Fruit fly (Drosophila melanogaster) whole organism, embryonic: Measurements from ENCODE around the gene CG31038.

Source experiments
- Ada2b ChIP-seq: fragments of 200-800 bp; sonication (Bioruptor generic); IDR thresholded peaks from 2 replicates; pipeline ENCODE4 v1.3.6; 2022; ENCODE audit warnings: missing biosample characterization, missing genetic modification characterization
- Awh ChIP-seq: fragments of 200-800 bp; sonication (Bioruptor generic); IDR thresholded peaks from 2 replicates; pipeline ENCODE4, ENCODE4 v1.3.6; 2022; ENCODE audit warnings: missing biosample characterization, missing genetic modification characterization
- CG10565 ChIP-seq: fragments of 200-800 bp; sonication (Bioruptor generic); optimal IDR thresholded peaks from 3 replicates; lab custom pipeline; 2016; ENCODE audit warnings: missing biosample characterization, mild to moderate bottlenecking, missing genetic modification characterization
- CG11247 ChIP-seq: fragments of 200-800 bp; sonication (Bioruptor generic); IDR thresholded peaks from 2 replicates; pipeline ENCODE4 v1.3.6; 2022; ENCODE audit warnings: missing biosample characterization, missing genetic modification characterization
- CG12391 ChIP-seq: fragments of 200-800 bp; sonication (Bioruptor generic); optimal IDR thresholded peaks from 3 replicates; lab custom pipeline; 2018; ENCODE audit warnings: missing biosample characterization, mild to moderate bottlenecking, missing genetic modification characterization, moderate library complexity
- CG18262 ChIP-seq: fragments of 200-800 bp; optimal IDR thresholded peaks from 3 replicates; lab custom pipeline; 2019; ENCODE audit warnings: missing biosample characterization, mild to moderate bottlenecking, missing genetic modification characterization, moderate library complexity
- CG18619 ChIP-seq: fragments of 200-800 bp; sonication (Bioruptor generic); optimal IDR thresholded peaks from 3 replicates; lab custom pipeline; 2017; ENCODE audit warnings: missing biosample characterization, mild to moderate bottlenecking, missing genetic modification characterization
- CG30020 ChIP-seq: fragments of 200-800 bp; optimal IDR thresholded peaks from 2 replicates; lab custom pipeline; 2019; ENCODE audit warnings: missing biosample characterization, mild to moderate bottlenecking, missing genetic modification characterization, moderate library complexity
- CG34422 ChIP-seq: fragments of 200-800 bp; sonication (Bioruptor generic); IDR thresholded peaks from 3 replicates; pipeline ENCODE4 v1.3.6; 2022; ENCODE audit warnings: missing biosample characterization, missing genetic modification characterization
- CG4617 ChIP-seq: fragments of 200-800 bp; sonication (Bioruptor generic); optimal IDR thresholded peaks from 3 replicates; lab custom pipeline; 2016; ENCODE audit warnings: missing biosample characterization, missing genetic modification characterization, borderline replicate concordance
- CG4730 ChIP-seq: fragments of 200-800 bp; sonication (Bioruptor generic); IDR thresholded peaks from 2 replicates; pipeline ENCODE4 v1.3.6; 2022; ENCODE audit warnings: missing biosample characterization, missing genetic modification characterization
- CG4854 ChIP-seq: fragments of 200-800 bp; sonication (Bioruptor generic); optimal IDR thresholded peaks from 2 replicates; lab custom pipeline; 2016; ENCODE audit warnings: missing biosample characterization, missing genetic modification characterization, inconsistent platforms
- CG6254 ChIP-seq: fragments of 200-800 bp; sonication (Bioruptor generic); optimal IDR thresholded peaks from 3 replicates; lab custom pipeline; 2017; ENCODE audit warnings: mild to moderate bottlenecking, missing biosample characterization, missing genetic modification reagents, missing genetic modification characterization
- E2f1 ChIP-seq: fragments of 200-800 bp; sonication (Bioruptor generic); IDR thresholded peaks from 2 replicates; pipeline ENCODE4 v1.3.6; 2022; ENCODE audit warnings: missing biosample characterization, missing genetic modification characterization
- HLH3B ChIP-seq: fragments of 200-800 bp; sonication (Bioruptor generic); IDR thresholded peaks from 2 replicates; pipeline ENCODE4 v1.3.6; 2022; ENCODE audit warnings: missing biosample characterization, missing genetic modification characterization
- Hey ChIP-seq: fragments of 200-800 bp; sonication (Bioruptor generic); optimal IDR thresholded peaks from 3 replicates; lab custom pipeline; 2018; ENCODE audit warnings: missing biosample characterization, mild to moderate bottlenecking, missing genetic modification characterization
- Med ChIP-seq: fragments of 200-800 bp; sonication (Bioruptor generic); peaks from one replicate; lab custom pipeline; 2016; ENCODE audit warnings: missing biosample characterization, missing genetic modification characterization, mild to moderate bottlenecking, inconsistent platforms, moderate library complexity
- Mrtf ChIP-seq: fragments of 200-800 bp; sonication (Bioruptor generic); IDR thresholded peaks from 3 replicates; pipeline ENCODE4 v1.3.6; 2022; ENCODE audit warnings: missing biosample characterization, missing genetic modification characterization
- NC2α ChIP-seq: fragments of 200-800 bp; sonication (Bioruptor generic); optimal IDR thresholded peaks from 2 replicates; lab custom pipeline; 2016; ENCODE audit warnings: missing biosample characterization, missing genetic modification characterization
- Poxn ChIP-seq: fragments of 200-800 bp; sonication (Bioruptor generic); IDR thresholded peaks from 2 replicates; pipeline ENCODE4 v1.3.6; 2022; ENCODE audit warnings: missing biosample characterization, missing genetic modification characterization
- Ptx1 ChIP-seq: fragments of 200-800 bp; sonication (Bioruptor generic); IDR thresholded peaks from 2 replicates; pipeline ENCODE4 v1.3.6; 2022; ENCODE audit warnings: missing biosample characterization, missing genetic modification characterization
- Ssrp ChIP-seq: fragments of 200-800 bp; sonication (Bioruptor generic); optimal IDR thresholded peaks from 2 replicates; lab custom pipeline; 2018; ENCODE audit warnings: missing biosample characterization, mild to moderate bottlenecking, missing genetic modification characterization, moderate library complexity
- Stat92E ChIP-seq, 3 experiments: fragments of >200 bp in 2 of 3; fragments of 200-800 bp in 1 of 3; sonication (Bioruptor generic) in 1 of 3; optimal IDR thresholded peaks; 2 replicates each; lab custom pipeline; 2017 to 2019; ENCODE audit warnings: missing biosample characterization in 3 of 3, missing genetic modification characterization in 3 of 3, mild to moderate bottlenecking in 1 of 3, moderate library complexity in 1 of 3
- Xbp1 ChIP-seq: fragments of 200-800 bp; sonication (Bioruptor generic); optimal IDR thresholded peaks from 3 replicates; lab custom pipeline; 2016; ENCODE audit warnings: missing biosample characterization, mild to moderate bottlenecking, missing genetic modification characterization
- YL-1 ChIP-seq: fragments of 200-800 bp; sonication (Bioruptor generic); optimal IDR thresholded peaks from 3 replicates; lab custom pipeline; 2017; ENCODE audit warnings: missing biosample characterization, mild to moderate bottlenecking, missing genetic modification characterization
- ac ChIP-seq: fragments of 200-800 bp; sonication (Bioruptor generic); optimal IDR thresholded peaks from 3 replicates; lab custom pipeline; 2017; ENCODE audit warnings: missing biosample characterization, mild to moderate bottlenecking, missing genetic modification characterization
- ap ChIP-seq: fragments of 200-800 bp; sonication (Bioruptor generic); IDR thresholded peaks from 2 replicates; pipeline ENCODE4 v1.3.6; 2022; ENCODE audit warnings: missing biosample characterization, missing genetic modification characterization
- ara ChIP-seq: fragments of 200-800 bp; sonication (Bioruptor generic); IDR thresholded peaks from 2 replicates; pipeline ENCODE4 v1.3.6; 2022; ENCODE audit warnings: missing biosample characterization, missing genetic modification characterization
- ase ChIP-seq: fragments of 200-800 bp; sonication (Bioruptor generic); IDR thresholded peaks from 3 replicates; pipeline ENCODE4 v1.3.6; 2022; ENCODE audit warnings: missing biosample characterization, missing genetic modification characterization
- az2 ChIP-seq: fragments of 200-800 bp; sonication (Bioruptor generic); optimal IDR thresholded peaks from 3 replicates; lab custom pipeline; 2016; ENCODE audit warnings: missing biosample characterization, missing genetic modification characterization
- cas ChIP-seq: fragments of 200-800 bp; sonication (Bioruptor generic); IDR thresholded peaks from 2 replicates; pipeline ENCODE4 v1.3.6; 2022; ENCODE audit warnings: missing biosample characterization, missing genetic modification characterization
- dati ChIP-seq: fragments of 200-800 bp; sonication (Bioruptor generic); IDR thresholded peaks from 2 replicates; pipeline ENCODE4 v1.3.6; 2022; ENCODE audit warnings: missing biosample characterization, missing genetic modification characterization
- dmrt11E ChIP-seq: fragments of 200-800 bp; sonication (Bioruptor generic); optimal IDR thresholded peaks from 3 replicates; lab custom pipeline; 2018; ENCODE audit warnings: missing biosample characterization, mild to moderate bottlenecking, missing genetic modification characterization, moderate library complexity
- dysf ChIP-seq: fragments of 200-800 bp; sonication (Bioruptor generic); IDR thresholded peaks from 3 replicates; pipeline ENCODE4 v1.3.6; 2022; ENCODE audit warnings: missing biosample characterization, missing genetic modification characterization
- en ChIP-seq: fragments of 200-800 bp; sonication (Bioruptor generic); optimal IDR thresholded peaks from 2 replicates; lab custom pipeline; 2016; ENCODE audit warnings: missing biosample characterization, missing genetic modification characterization
- esg ChIP-seq: fragments of 200-800 bp; sonication (Bioruptor generic); conservative IDR thresholded peaks from 2 replicates; pipeline ENCODE4 v1.3.6; 2022; ENCODE audit warnings: missing biosample characterization, missing genetic modification characterization
- gro ChIP-seq: fragments of 200-800 bp; sonication (Bioruptor generic); optimal IDR thresholded peaks from 2 replicates; lab custom pipeline; 2016; ENCODE audit warnings: missing biosample characterization, missing genetic modification characterization
- hkb ChIP-seq, 2 experiments: fragments of 200-800 bp in 1 of 2; fragments of >200 bp in 1 of 2; sonication (Bioruptor generic) in 1 of 2; IDR thresholded peaks in 1 of 2; optimal IDR thresholded peaks in 1 of 2; 2 replicates each; pipeline versions ENCODE4 v1.3.6 to Lab custom; 2017 to 2022; ENCODE audit warnings: missing biosample characterization in 1 of 2, missing genetic modification characterization in 1 of 2
- lmd ChIP-seq: fragments of 200-800 bp; sonication (Bioruptor generic); IDR thresholded peaks from 2 replicates; pipeline ENCODE4 v1.3.6; 2022; ENCODE audit warnings: missing biosample characterization, missing genetic modification characterization
- nmo ChIP-seq: fragments of 200-800 bp; sonication (Bioruptor generic); optimal IDR thresholded peaks from 2 replicates; lab custom pipeline; 2018; ENCODE audit warnings: missing biosample characterization, mild to moderate bottlenecking, missing genetic modification characterization, moderate library complexity
- pan ChIP-seq, 4 experiments: fragments of >200 bp in 3 of 4; fragments of 200-800 bp in 1 of 4; sonication (Bioruptor generic) in 1 of 4; optimal IDR thresholded peaks in 3 of 4; IDR thresholded peaks in 1 of 4; 2 replicates each; pipeline versions ENCODE4 v1.3.6 to Lab custom; 2017 to 2022; ENCODE audit warnings: missing biosample characterization in 2 of 4, missing genetic modification characterization in 2 of 4, mixed read lengths in 1 of 4
- pfk ChIP-seq: fragments of 200-800 bp; sonication (Bioruptor generic); optimal IDR thresholded peaks from 2 replicates; lab custom pipeline; 2018; ENCODE audit warnings: missing biosample characterization, mild to moderate bottlenecking, missing genetic modification characterization, moderate library complexity
- prd ChIP-seq, 3 experiments: fragments of >200 bp in 2 of 3; fragments of 200-800 bp in 1 of 3; sonication (Bioruptor generic) in 1 of 3; optimal IDR thresholded peaks in 2 of 3; IDR thresholded peaks in 1 of 3; 2 replicates in 2 of 3; 3 replicates in 1 of 3; pipeline versions ENCODE4 v1.3.6 to Lab custom; 2017 to 2022; ENCODE audit warnings: missing biosample characterization in 1 of 3, missing genetic modification characterization in 1 of 3
- row ChIP-seq: fragments of 200-800 bp; sonication (Bioruptor generic); IDR thresholded peaks from 3 replicates; pipeline ENCODE4 v1.3.6; 2022; ENCODE audit warnings: missing biosample characterization, missing genetic modification characterization
- sr ChIP-seq: fragments of 200-800 bp; sonication (Bioruptor generic); IDR thresholded peaks from 3 replicates; pipeline ENCODE4 v1.3.6; 2022; ENCODE audit warnings: missing biosample characterization, missing genetic modification characterization
- ssp ChIP-seq: fragments of 200-800 bp; sonication (Bioruptor generic); IDR thresholded peaks from 2 replicates; pipeline ENCODE4 v1.3.6; 2022; ENCODE audit warnings: missing biosample characterization, missing genetic modification characterization
- tap ChIP-seq: fragments of 200-800 bp; optimal IDR thresholded peaks from 3 replicates; lab custom pipeline; 2019; ENCODE audit warnings: missing biosample characterization, mild to moderate bottlenecking, missing genetic modification characterization, moderate library complexity
- wor ChIP-seq: fragments of 200-800 bp; sonication (Bioruptor generic); IDR thresholded peaks from 2 replicates; pipeline ENCODE4 v1.3.6; 2022; ENCODE audit warnings: missing biosample characterization, missing genetic modification characterization

The CG31038 gene

dm6 chr3R:29841293-29841791, 35.5 kb upstream of the CG31038 start, which contains the start of gene Cad99C (continued):
- no peak for TF ChIP-seq E2f1 (GFP tag; lab: Robert Waterston, UW)
- TF ChIP-seq CG18262 (tag; lab: Kevin White, UChicago) = no peak
- no peak for TF ChIP-seq CG4617 (GFP tag; lab: Kevin White, UChicago)
- no peak for TF ChIP-seq CG10565 (GFP tag; lab: Kevin White, UChicago)
- TF ChIP-seq lmd (GFP tag; lab: Robert Waterston, UW) = no peak
- no peak for TF ChIP-seq ase (GFP tag; lab: Robert Waterston, UW)
- peak; percentile 71; the same call in 2 of the 3 replicates for TF ChIP-seq sr
- no peak for TF ChIP-seq Poxn (GFP tag; lab: Robert Waterston, UW)
- TF ChIP-seq CG4854 (GFP tag; lab: Kevin White, UChicago) = no peak
- TF ChIP-seq NC2α = peak; percentile 11
- TF ChIP-seq HLH3B = no peak
- no peak for TF ChIP-seq tap (tag; lab: Kevin White, UChicago)
- TF ChIP-seq cas (GFP tag; lab: Robert Waterston, UW) = no peak
- peak in 1 of 3 experiments; percentile 76 for TF ChIP-seq Stat92E (GFP tag; optimal IDR thresholded peaks at IDR 0.05; lab: Kevin White, UChicago)
- no peak for TF ChIP-seq Hey
- no peak for TF ChIP-seq CG6254 (GFP tag; lab: Kevin White, UChicago)
- TF ChIP-seq wor (GFP tag; lab: Robert Waterston, UW) = no peak

- 0 out of 2 replicates have a peak, but pooled peaks have one; percentile 7 for TF ChIP-seq CG11247 (GFP tag; lab: Robert Waterston, UW)
- peak; percentile 24 for TF ChIP-seq dmrt11E (tag; lab: Kevin White, UChicago)
- TF ChIP-seq CG4730 (GFP tag; lab: Robert Waterston, UW) = no peak
- no peak for TF ChIP-seq en (GFP tag; lab: Kevin White, UChicago)
- TF ChIP-seq Med (GFP tag; lab: Kevin White, UChicago) = peak; percentile 74
- 0 out of 2 replicates have a peak, but pooled peaks have one; percentile 5 for TF ChIP-seq ap (GFP tag; lab: Robert Waterston, UW)
- TF ChIP-seq az2 (GFP tag; lab: Kevin White, UChicago) = peak; percentile 4
- peak; percentile 41 for TF ChIP-seq Ptx1 (GFP tag; lab: Robert Waterston, UW)
- no peak for TF ChIP-seq hkb (optimal IDR thresholded peaks at IDR 0.05; lab: Kevin White, UChicago)
- TF ChIP-seq hkb (GFP tag; IDR thresholded peaks at IDR 0.05; lab: Robert Waterston, UW) = 0 out of 2 replicates have a peak, but pooled peaks have one; percentile 18
- no peak for TF ChIP-seq pfk (GFP tag; lab: Kevin White, UChicago)
- TF ChIP-seq CG30020 (tag; lab: Kevin White, UChicago) = no peak
- TF ChIP-seq dati (GFP tag; lab: Robert Waterston, UW) = 0 out of 2 replicates have a peak, but pooled peaks have one; percentile 18
- TF ChIP-seq Ssrp (tag; lab: Kevin White, UChicago) = peak; percentile 15
- no peak for TF ChIP-seq CG18619 (GFP tag; lab: Kevin White, UChicago)
- peak; percentile 30 for TF ChIP-seq nmo
- TF ChIP-seq Ada2b (GFP tag; lab: Robert Waterston, UW) = no peak
- TF ChIP-seq pan (optimal IDR thresholded peaks at IDR 0.05; lab: Kevin White, UChicago) = no peak
- TF ChIP-seq pan (GFP tag; optimal IDR thresholded peaks at IDR 0.05 in 1 of 2, IDR thresholded peaks at IDR 0.05 in 1 of 2) = peak in 1 of 2 experiments; percentile 49
- no peak for TF ChIP-seq prd (optimal IDR thresholded peaks at IDR 0.05; lab: Kevin White, UChicago)
- TF ChIP-seq prd (GFP tag; IDR thresholded peaks at IDR 0.05; lab: Robert Waterston, UW) = peak; percentile 69; the same call in 2 of the 3 replicates
- no peak for TF ChIP-seq HLH3B
- peak; percentile 26; the same call in 1 of the 2 replicates for TF ChIP-seq ssp (GFP tag; lab: Robert Waterston, UW)
- 0 out of 3 replicates have a peak, but pooled peaks have one; percentile 32 for TF ChIP-seq CG34422 (GFP tag; lab: Robert Waterston, UW)
- peak; percentile 51; the same call in 1 of the 2 replicates for TF ChIP-seq ara
- TF ChIP-seq dysf (GFP tag; lab: Robert Waterston, UW) = peak; percentile 38; the same call in 1 of the 3 replicates
- TF ChIP-seq CG12391 (tag; lab: Kevin White, UChicago) = peak; percentile 10
- TF ChIP-seq row (GFP tag; lab: Robert Waterston, UW) = 0 out of 3 replicates have a peak, but pooled peaks have one; percentile 29
- no peak for TF ChIP-seq ac
- TF ChIP-seq Xbp1 (GFP tag; lab: Kevin White, UChicago) = peak; percentile 13
- no peak for TF ChIP-seq gro (GFP tag; lab: Kevin White, UChicago)
- TF ChIP-seq Awh (GFP tag; lab: Robert Waterston, UW) = peak; percentile 35; the same call in 1 of the 2 replicates
- 0 out of 2 replicates have a peak, but pooled peaks have one; percentile 17 for TF ChIP-seq esg (GFP tag; lab: Robert Waterston, UW)
- no peak for TF ChIP-seq YL-1 (GFP tag; lab: Kevin White, UChicago)
- 0 out of 3 replicates have a peak, but pooled peaks have one; percentile 28 for TF ChIP-seq Mrtf (GFP tag; lab: Robert Waterston, UW)
Observed at dm6 chr3R:29847126-29847525, 29.7 kb upstream of the CG31038 start.
